7 worm cellular contexts compared by ENCODE assay signal in genomic region chrV:10719019-10719832, ce11.
A peak's percentile ranks its signal among the peaks of the same experiment; 100 is the strongest.
TF ChIP-seq lines count a peak whose summit lies in the region.

No protein-coding gene starts in this region.

TF ChIP-seq in whole organism, L1 larva, 84 proteins besides CTCF, POLR2A, EP300 and RAD21 (continues in another document):
- TF ChIP-seq lin-13 (GFP tag; optimal IDR thresholded peaks at IDR 0.05; lab: Kevin White, UChicago) (no peak), ceh-8 (GFP tag; optimal IDR thresholded peaks at IDR 0.05; lab: Kevin White, UChicago) (no peak), irx-1 (tag; optimal IDR thresholded peaks at IDR 0.05; lab: Kevin White, UChicago) (no peak), pax-3 (tag; optimal IDR thresholded peaks at IDR 0.05; lab: Kevin White, UChicago) (no peak), skn-1 (tag; optimal IDR thresholded peaks at IDR 0.05; lab: Kevin White, UChicago) (peak; percentile 6), unc-98 (GFP tag; IDR thresholded peaks at IDR 0.05; lab: Robert Waterston, UW) (no peak), fkh-8 (tag; optimal IDR thresholded peaks at IDR 0.05; lab: Kevin White, UChicago) (peak; percentile 8), nhr-71 (tag; optimal IDR thresholded peaks at IDR 0.05; lab: Kevin White, UChicago) (peak; percentile 65), lsy-2 (tag; optimal IDR thresholded peaks at IDR 0.05; lab: Kevin White, UChicago) (peak in 1 of 2 experiments; percentile 44), zag-1 (tag; optimal IDR thresholded peaks at IDR 0.05; lab: Kevin White, UChicago) (no peak), nhr-47 (tag; optimal IDR thresholded peaks at IDR 0.05; lab: Kevin White, UChicago) (peak; percentile 25), mep-1 (tag; optimal IDR thresholded peaks at IDR 0.05; lab: Kevin White, UChicago) (no peak), C34B4.2 (tag; optimal IDR thresholded peaks at IDR 0.05; lab: Kevin White, UChicago) (no peak)

TF ChIP-seq in whole organism, L2 larva, 48 proteins besides CTCF, POLR2A, EP300 and RAD21 (continues in another document):
- peak; percentile 51 for TF ChIP-seq F13H6.1 (tag; optimal IDR thresholded peaks at IDR 0.05; lab: Kevin White, UChicago)
- TF ChIP-seq unc-39 (tag; optimal IDR thresholded peaks at IDR 0.05; lab: Kevin White, UChicago), result no peak
- no peak for TF ChIP-seq snpc-4 (tag; optimal IDR thresholded peaks at IDR 0.05; lab: Kevin White, UChicago)
- TF ChIP-seq alr-1 (tag; optimal IDR thresholded peaks at IDR 0.05; lab: Kevin White, UChicago), result no peak
- TF ChIP-seq sma-9 (GFP tag; optimal IDR thresholded peaks at IDR 0.05; lab: Kevin White, UChicago), result peak; percentile 54
- no peak for TF ChIP-seq sma-9 (tag; optimal IDR thresholded peaks at IDR 0.05; lab: Kevin White, UChicago)
- TF ChIP-seq Y55F3AM.14 (GFP tag; optimal IDR thresholded peaks at IDR 0.05; lab: Kevin White, UChicago), result no peak
- no peak for TF ChIP-seq nhr-77 (tag; optimal IDR thresholded peaks at IDR 0.05; lab: Kevin White, UChicago)
- TF ChIP-seq nhr-129 (tag; optimal IDR thresholded peaks at IDR 0.05; lab: Kevin White, UChicago), result peak; percentile 64
- peak; percentile 50 for TF ChIP-seq unc-62 (GFP tag; optimal IDR thresholded peaks at IDR 0.05; lab: Kevin White, UChicago)
- no peak for TF ChIP-seq ceh-16 (tag; optimal IDR thresholded peaks at IDR 0.05; lab: Kevin White, UChicago)
- no peak for TF ChIP-seq elt-1 (tag; optimal IDR thresholded peaks at IDR 0.05; lab: Kevin White, UChicago)
- no peak for TF ChIP-seq lsy-2 (tag; optimal IDR thresholded peaks at IDR 0.05; lab: Kevin White, UChicago)
- TF ChIP-seq nhr-6 (tag; optimal IDR thresholded peaks at IDR 0.05; lab: Kevin White, UChicago), result no peak

TF ChIP-seq in whole organism, L3 larva, 47 proteins besides CTCF, POLR2A, EP300 and RAD21 (continues in another document):
- TF ChIP-seq lsy-12 (tag; optimal IDR thresholded peaks at IDR 0.05; lab: Kevin White, UChicago) (no peak), jun-1 (tag; optimal IDR thresholded peaks at IDR 0.05; lab: Kevin White, UChicago) (no peak), nhr-237 (tag; optimal IDR thresholded peaks at IDR 0.05; lab: Kevin White, UChicago) (no peak), pha-4 (tag; optimal IDR thresholded peaks at IDR 0.05; lab: Kevin White, UChicago) (no peak), R02D3.7 (tag; optimal IDR thresholded peaks at IDR 0.05; lab: Kevin White, UChicago) (no peak), aly-2 (tag; optimal IDR thresholded peaks at IDR 0.05; lab: Kevin White, UChicago) (no peak), mml-1 (tag; optimal IDR thresholded peaks at IDR 0.05; lab: Kevin White, UChicago) (no peak), egl-27 (tag; optimal IDR thresholded peaks at IDR 0.05; lab: Kevin White, UChicago) (no peak), zag-1 (tag; optimal IDR thresholded peaks at IDR 0.05; lab: Kevin White, UChicago) (no peak), tbx-2 (tag; optimal IDR thresholded peaks at IDR 0.05; lab: Kevin White, UChicago) (no peak), pqm-1 (tag; optimal IDR thresholded peaks at IDR 0.05; lab: Kevin White, UChicago) (peak; percentile 34), fkh-10 (GFP tag; optimal IDR thresholded peaks at IDR 0.05; lab: Kevin White, UChicago) (no peak), unc-39 (tag; optimal IDR thresholded peaks at IDR 0.05; lab: Kevin White, UChicago) (no peak), eor-1 (tag; optimal IDR thresholded peaks at IDR 0.05; lab: Kevin White, UChicago) (no peak), elt-1 (tag; optimal IDR thresholded peaks at IDR 0.05; lab: Kevin White, UChicago) (no peak)

TF ChIP-seq in whole organism, L4 larva, 104 proteins besides CTCF, POLR2A, EP300 and RAD21 (continues in another document):
- TF ChIP-seq hmg-1.1 (GFP tag; IDR thresholded peaks at IDR 0.05; lab: Robert Waterston, UW) (no peak), dmd-6 (GFP tag; IDR thresholded peaks at IDR 0.05; lab: Robert Waterston, UW) (peak; percentile 19; the same call in 1 of the 2 replicates), ceh-44 (GFP tag; IDR thresholded peaks at IDR 0.05; lab: Robert Waterston, UW) (no peak), aha-1 (tag; lab: Kevin White, UChicago) (peak; percentile 80), nhr-28 (tag; optimal IDR thresholded peaks at IDR 0.05; lab: Kevin White, UChicago) (peak; percentile 2), nhr-77 (tag; optimal IDR thresholded peaks at IDR 0.05; lab: Kevin White, UChicago) (no peak), lin-1 (GFP tag; IDR thresholded peaks at IDR 0.05; lab: Robert Waterston, UW) (no peak), unc-62 (GFP tag; optimal IDR thresholded peaks at IDR 0.05 in 1 of 2; lab: Kevin White, UChicago) (peak in 1 of 2 experiments; percentile 92), unc-62 (tag; optimal IDR thresholded peaks at IDR 0.05; lab: Kevin White, UChicago) (no peak), hlh-30 (tag; optimal IDR thresholded peaks at IDR 0.05; lab: Kevin White, UChicago; ENCODE audit: insufficient read depth) (peak; percentile 70), ZK337.2 (GFP tag; IDR thresholded peaks at IDR 0.05; lab: Robert Waterston, UW) (no peak), hlh-11 (tag; optimal IDR thresholded peaks at IDR 0.05; lab: Kevin White, UChicago) (peak; percentile 6), pha-4 (GFP tag; IDR thresholded peaks at IDR 0.05; lab: Robert Waterston, UW) (0 out of 2 replicates have a peak, but pooled peaks have one; percentile 60), pha-4 (tag; optimal IDR thresholded peaks at IDR 0.05; lab: Kevin White, UChicago) (no peak)

TF ChIP-seq in whole organism, late embryonic, 69 proteins besides CTCF, POLR2A, EP300 and RAD21:
- TF ChIP-seq zip-5 (tag; optimal IDR thresholded peaks at IDR 0.05; lab: Kevin White, UChicago), result no peak
- TF ChIP-seq ceh-18 (tag; optimal IDR thresholded peaks at IDR 0.05; lab: Kevin White, UChicago), result peak; percentile 39
- peak; percentile 37 for TF ChIP-seq hlh-30 (tag; optimal IDR thresholded peaks at IDR 0.05; lab: Kevin White, UChicago; ENCODE audit: insufficient read depth)
- TF ChIP-seq hlh-6 (tag; optimal IDR thresholded peaks at IDR 0.05; lab: Kevin White, UChicago), result no peak
- peak; percentile 26 for TF ChIP-seq K09A11.1 (tag; optimal IDR thresholded peaks at IDR 0.05; lab: Kevin White, UChicago; ENCODE audit: insufficient read depth)

TF ChIP-seq in whole organism, mixed stage, embryonic, 35 proteins besides CTCF, POLR2A, EP300 and RAD21:
- TF ChIP-seq unc-120 (tag; optimal IDR thresholded peaks at IDR 0.05; lab: Kevin White, UChicago; ENCODE audit: poor library complexity, severe bottlenecking), result peak; percentile 52
- peak; percentile 22 for TF ChIP-seq hlh-1 (tag; optimal IDR thresholded peaks at IDR 0.05; lab: Kevin White, UChicago)
- no peak for TF ChIP-seq nhr-2 (tag; optimal IDR thresholded peaks at IDR 0.05; lab: Kevin White, UChicago)

TF ChIP-seq in whole organism, young adult, 124 proteins besides CTCF, POLR2A, EP300 and RAD21:
- TF ChIP-seq bed-2 (GFP tag; IDR thresholded peaks at IDR 0.05; lab: Robert Waterston, UW) (no peak), rec-8 (tag; optimal IDR thresholded peaks at IDR 0.05; lab: Kevin White, UChicago) (no peak), B0035.1 (tag; optimal IDR thresholded peaks at IDR 0.05; lab: Kevin White, UChicago) (no peak), somi-1 (GFP tag; optimal IDR thresholded peaks at IDR 0.05; lab: Kevin White, UChicago) (peak; percentile 49), lin-54 (GFP tag; optimal IDR thresholded peaks at IDR 0.05; lab: Kevin White, UChicago) (no peak), sptf-2 (GFP tag; optimal IDR thresholded peaks at IDR 0.05; lab: Kevin White, UChicago) (no peak), egrh-3 (GFP tag; IDR thresholded peaks at IDR 0.05; lab: Robert Waterston, UW) (no peak), hlh-26 (GFP tag; conservative IDR thresholded peaks at IDR 0.05; lab: Robert Waterston, UW) (no peak), rcor-1 (GFP tag; IDR thresholded peaks at IDR 0.05; lab: Robert Waterston, UW) (0 out of 2 replicates have a peak, but pooled peaks have one; percentile 14), tlf-1 (GFP tag; optimal IDR thresholded peaks at IDR 0.05; lab: Kevin White, UChicago) (no peak), C17E4.6 (GFP tag; IDR thresholded peaks at IDR 0.05; lab: Robert Waterston, UW) (no peak), cebp-1 (GFP tag; IDR thresholded peaks at IDR 0.05; lab: Robert Waterston, UW) (no peak), cebp-1 (tag; optimal IDR thresholded peaks at IDR 0.05; lab: Kevin White, UChicago) (peak; percentile 29), ama-1 (optimal IDR thresholded peaks at IDR 0.05; lab: Kevin White, UChicago) (peak; percentile 38), ama-1 (GFP tag; optimal IDR thresholded peaks at IDR 0.05; lab: Kevin White, UChicago) (no peak), F37B4.10 (GFP tag; IDR thresholded peaks at IDR 0.05; lab: Robert Waterston, UW) (no peak), K12H6.12 (tag; optimal IDR thresholded peaks at IDR 0.05; lab: Kevin White, UChicago) (peak; percentile 39)
